Fruit fly (Drosophila melanogaster) whole organism, pupa: Measurements from ENCODE around the gene CG7332.

ENCODE experiments used
- CG10348 ChIP-seq: fragments of 200-800 bp; sonication (Bioruptor generic); IDR thresholded peaks from 2 replicates; pipeline ENCODE4 v1.3.6; 2022; ENCODE audit warnings: missing biosample characterization, missing genetic modification characterization
- CG12605 ChIP-seq: fragments of 200-800 bp; sonication (Bioruptor generic); IDR thresholded peaks from 2 replicates; pipeline ENCODE4 v1.3.6; 2022; ENCODE audit warnings: missing biosample characterization, missing genetic modification characterization
- CG13204 ChIP-seq: fragments of 200-800 bp; sonication (Bioruptor generic); optimal IDR thresholded peaks from 2 replicates; lab custom pipeline; 2018; ENCODE audit warnings: missing biosample characterization, mild to moderate bottlenecking, missing genetic modification characterization, moderate library complexity
- CG14655 ChIP-seq: fragments of 200-800 bp; sonication (Bioruptor generic); optimal IDR thresholded peaks from 3 replicates; lab custom pipeline; 2017; ENCODE audit warnings: mild to moderate bottlenecking, missing biosample characterization, missing genetic modification reagents, missing genetic modification characterization
- CG15710 ChIP-seq: fragments of 200-800 bp; sonication (Bioruptor generic); optimal IDR thresholded peaks from 2 replicates; lab custom pipeline; 2018; ENCODE audit warnings: missing biosample characterization, mild to moderate bottlenecking, missing genetic modification characterization, moderate library complexity
- CG17806 ChIP-seq: fragments of 200-800 bp; sonication (Bioruptor generic); optimal IDR thresholded peaks from 2 replicates; lab custom pipeline; 2018; ENCODE audit warnings: missing biosample characterization, mild to moderate bottlenecking, missing genetic modification characterization, moderate library complexity
- CG32121 ChIP-seq: fragments of 200-800 bp; sonication (Bioruptor generic); IDR thresholded peaks from 2 replicates; pipeline ENCODE4 v1.3.6; 2022; ENCODE audit warnings: missing biosample characterization, missing genetic modification characterization
- CG34367 ChIP-seq: fragments of 200-800 bp; sonication (Bioruptor generic); optimal IDR thresholded peaks from 2 replicates; lab custom pipeline; 2018; ENCODE audit warnings: missing biosample characterization, mild to moderate bottlenecking, missing genetic modification characterization
- CG4496 ChIP-seq: fragments of 200-800 bp; sonication (Bioruptor generic); IDR thresholded peaks from 3 replicates; pipeline ENCODE4 v1.3.6; 2022; ENCODE audit warnings: missing biosample characterization, missing genetic modification characterization
- CG8159 ChIP-seq: fragments of 200-800 bp; sonication (Bioruptor generic); optimal IDR thresholded peaks from 3 replicates; lab custom pipeline; 2018; ENCODE audit warnings: missing biosample characterization, mild to moderate bottlenecking, missing genetic modification characterization, moderate library complexity
- CG8301 ChIP-seq: fragments of 200-800 bp; sonication (Bioruptor generic); optimal IDR thresholded peaks from 2 replicates; lab custom pipeline; 2018; ENCODE audit warnings: missing biosample characterization, mild to moderate bottlenecking, missing genetic modification characterization
- CG9948 ChIP-seq: fragments of 200-800 bp; sonication (Bioruptor generic); optimal IDR thresholded peaks from 2 replicates; lab custom pipeline; 2018; ENCODE audit warnings: missing biosample characterization, mild to moderate bottlenecking, missing genetic modification characterization, moderate library complexity
- D1 ChIP-seq: fragments of 200-800 bp; sonication (Bioruptor generic); optimal IDR thresholded peaks from 2 replicates; lab custom pipeline; 2018; ENCODE audit warnings: missing biosample characterization, mild to moderate bottlenecking, missing genetic modification characterization, moderate library complexity
- EcR ChIP-seq: fragments of 200-800 bp; sonication (Bioruptor generic); optimal IDR thresholded peaks from 3 replicates; lab custom pipeline; 2019; ENCODE audit warnings: missing biosample characterization, missing genetic modification characterization, mild to moderate bottlenecking, moderate library complexity, missing genetic modification reagents
- Ets98B ChIP-seq: fragments of 200-800 bp; sonication (Bioruptor generic); IDR thresholded peaks from 2 replicates; pipeline ENCODE4 v1.3.6; 2022; ENCODE audit warnings: missing biosample characterization, missing genetic modification characterization
- Pif1A ChIP-seq: fragments of 200-800 bp; sonication (Bioruptor generic); optimal IDR thresholded peaks from 3 replicates; lab custom pipeline; 2016; ENCODE audit warnings: missing biosample characterization, missing genetic modification characterization
- Pif1B ChIP-seq: fragments of 200-800 bp; sonication (Bioruptor generic); optimal IDR thresholded peaks from 3 replicates; lab custom pipeline; 2016; ENCODE audit warnings: missing biosample characterization, missing genetic modification characterization
- Snoo ChIP-seq: fragments of 200-800 bp; sonication (Bioruptor generic); optimal IDR thresholded peaks from 3 replicates; lab custom pipeline; 2017; ENCODE audit warnings: missing biosample characterization, mild to moderate bottlenecking, missing genetic modification characterization, inconsistent platforms
- fd96Ca ChIP-seq: fragments of 200-800 bp; sonication (Bioruptor generic); IDR thresholded peaks from 3 replicates; pipeline ENCODE4 v1.3.6; 2022; ENCODE audit warnings: missing biosample characterization, missing genetic modification characterization
- gl ChIP-seq: fragments of 200-800 bp; sonication (Bioruptor generic); optimal IDR thresholded peaks from 2 replicates; lab custom pipeline; 2018; ENCODE audit warnings: missing biosample characterization, mild to moderate bottlenecking, missing genetic modification characterization
- rn ChIP-seq: fragments of 200-800 bp; sonication (Bioruptor generic); IDR thresholded peaks from 2 replicates; pipeline ENCODE4 v1.3.6; 2022; ENCODE audit warnings: missing biosample characterization, missing genetic modification characterization

The CG7332 gene

dm6 chrX:18883999-18884671 is at the start of gene CG7332:
Gene CG7332, plus strand, starts transcription at chrX:18884513.
- TF ChIP-seq D1 (tag; lab: Kevin White, UChicago) (no peak), CG12605 (GFP tag; lab: Robert Waterston, UW) (no peak), CG13204 (GFP tag; lab: Kevin White, UChicago) (no peak), rn (GFP tag; lab: Robert Waterston, UW) (no peak), Ets98B (GFP tag; lab: Robert Waterston, UW) (no peak), CG10348 (GFP tag; lab: Robert Waterston, UW) (no peak), fd96Ca (GFP tag; lab: Robert Waterston, UW) (no peak), CG15710 (tag; lab: Kevin White, UChicago) (no peak), Pif1B (GFP tag; lab: Kevin White, UChicago) (no peak), gl (tag; lab: Kevin White, UChicago) (no peak), CG32121 (GFP tag; lab: Robert Waterston, UW) (no peak), CG4496 (GFP tag; lab: Robert Waterston, UW) (no peak), CG17806 (tag; lab: Kevin White, UChicago) (no peak), CG14655 (GFP tag; lab: Kevin White, UChicago) (no peak), CG34367 (tag; lab: Kevin White, UChicago) (no peak)

- TF ChIP-seq rn (GFP tag; lab: Robert Waterston, UW) (no peak), CG14655 (GFP tag; lab: Kevin White, UChicago) (no peak), CG13204 (GFP tag; lab: Kevin White, UChicago) (no peak), CG8159 (tag; lab: Kevin White, UChicago) (no peak), fd96Ca (GFP tag; lab: Robert Waterston, UW) (no peak), CG10348 (GFP tag; lab: Robert Waterston, UW) (no peak)
These were observed 49.3 kb upstream of the CG7332 start for dm6 chrX:18835003-18835402.

- TF ChIP-seq rn (GFP tag; lab: Robert Waterston, UW) (no peak), Pif1B (GFP tag; lab: Kevin White, UChicago) (peak; percentile 8), CG13204 (GFP tag; lab: Kevin White, UChicago) (peak; percentile 23), CG14655 (GFP tag; lab: Kevin White, UChicago) (peak; percentile 50), CG8159 (tag; lab: Kevin White, UChicago) (peak; percentile 53), CG15710 (tag; lab: Kevin White, UChicago) (peak; percentile 53), CG10348 (GFP tag; lab: Robert Waterston, UW) (no peak), CG34367 (tag; lab: Kevin White, UChicago) (peak; percentile 47), gl (tag; lab: Kevin White, UChicago) (peak; percentile 37), EcR (GFP tag; lab: Kevin White, UChicago) (no peak), Pif1A (GFP tag; lab: Kevin White, UChicago) (no peak), CG32121 (GFP tag; lab: Robert Waterston, UW) (no peak), Snoo (tag; lab: Kevin White, UChicago) (no peak), CG12605 (GFP tag; lab: Robert Waterston, UW) (no peak; the same call in 1 of the 2 replicates), CG4496 (GFP tag; lab: Robert Waterston, UW) (peak; percentile 68; the same call in 2 of the 3 replicates), fd96Ca (GFP tag; lab: Robert Waterston, UW) (no peak), D1 (tag; lab: Kevin White, UChicago) (no peak), Ets98B (GFP tag; lab: Robert Waterston, UW) (no peak), CG8301 (tag; lab: Kevin White, UChicago) (peak; percentile 36), CG17806 (tag; lab: Kevin White, UChicago) (peak; percentile 37), CG9948 (peak; percentile 36)
These were observed 48.8 kb upstream of the CG7332 start for dm6 chrX:18835500-18835899.

- no peak for TF ChIP-seq CG17806 (tag; lab: Kevin White, UChicago)
- TF ChIP-seq Snoo (tag; lab: Kevin White, UChicago): no peak
- peak; percentile 48 for TF ChIP-seq CG15710 (tag; lab: Kevin White, UChicago)
- TF ChIP-seq CG12605 (GFP tag; lab: Robert Waterston, UW): peak; percentile 36; the same call in 1 of the 2 replicates
- peak; percentile 10 for TF ChIP-seq CG8301 (tag; lab: Kevin White, UChicago)
- TF ChIP-seq CG4496 (GFP tag; lab: Robert Waterston, UW): peak; percentile 36; the same call in 1 of the 3 replicates
- TF ChIP-seq Pif1B (GFP tag; lab: Kevin White, UChicago): no peak
- TF ChIP-seq gl (tag; lab: Kevin White, UChicago): peak; percentile 61
- peak; percentile 33 for TF ChIP-seq CG34367 (tag; lab: Kevin White, UChicago)
- peak; percentile 32 for TF ChIP-seq CG14655 (GFP tag; lab: Kevin White, UChicago)
- TF ChIP-seq CG9948: peak; percentile 28
- no peak for TF ChIP-seq rn (GFP tag; lab: Robert Waterston, UW)
- TF ChIP-seq Pif1A (GFP tag; lab: Kevin White, UChicago): peak; percentile 24
- TF ChIP-seq D1 (tag; lab: Kevin White, UChicago): no peak
- TF ChIP-seq EcR (GFP tag; lab: Kevin White, UChicago): peak; percentile 47
- no peak for TF ChIP-seq fd96Ca (GFP tag; lab: Robert Waterston, UW)
- no peak for TF ChIP-seq CG13204 (GFP tag; lab: Kevin White, UChicago)
- no peak for TF ChIP-seq CG32121 (GFP tag; lab: Robert Waterston, UW)
- TF ChIP-seq Ets98B (GFP tag; lab: Robert Waterston, UW): peak; percentile 29; the same call in 1 of the 2 replicates
- no peak for TF ChIP-seq CG10348 (GFP tag; lab: Robert Waterston, UW)
- TF ChIP-seq CG8159 (tag; lab: Kevin White, UChicago): peak; percentile 28
These were observed 48.0 kb upstream of the CG7332 start for dm6 chrX:18836315-18836714.

dm6 chrX:18837046-18837445 is 47.3 kb upstream of the CG7332 start:
- no peak for TF ChIP-seq CG8301 (tag; lab: Kevin White, UChicago)
- no peak for TF ChIP-seq CG10348 (GFP tag; lab: Robert Waterston, UW)
- TF ChIP-seq rn (GFP tag; lab: Robert Waterston, UW): no peak
- no peak for TF ChIP-seq D1 (tag; lab: Kevin White, UChicago)
- no peak for TF ChIP-seq CG34367 (tag; lab: Kevin White, UChicago)
- TF ChIP-seq CG17806 (tag; lab: Kevin White, UChicago): no peak
- no peak for TF ChIP-seq Snoo (tag; lab: Kevin White, UChicago)
- TF ChIP-seq CG14655 (GFP tag; lab: Kevin White, UChicago): no peak
- no peak for TF ChIP-seq Pif1B (GFP tag; lab: Kevin White, UChicago)
- TF ChIP-seq CG8159 (tag; lab: Kevin White, UChicago): no peak
- TF ChIP-seq Ets98B (GFP tag; lab: Robert Waterston, UW): no peak
- TF ChIP-seq CG32121 (GFP tag; lab: Robert Waterston, UW): peak; percentile 22; the same call in 1 of the 2 replicates
- no peak; the same call in 1 of the 2 replicates for TF ChIP-seq CG12605 (GFP tag; lab: Robert Waterston, UW)
- no peak for TF ChIP-seq CG13204 (GFP tag; lab: Kevin White, UChicago)
- peak; percentile 4 for TF ChIP-seq CG9948
- peak; percentile 42 for TF ChIP-seq CG15710 (tag; lab: Kevin White, UChicago)
- peak; percentile 54; the same call in 2 of the 3 replicates for TF ChIP-seq CG4496 (GFP tag; lab: Robert Waterston, UW)
- no peak for TF ChIP-seq gl (tag; lab: Kevin White, UChicago)
- TF ChIP-seq Pif1A (GFP tag; lab: Kevin White, UChicago): no peak
- TF ChIP-seq EcR (GFP tag; lab: Kevin White, UChicago): no peak
- TF ChIP-seq fd96Ca (GFP tag; lab: Robert Waterston, UW): peak; percentile 52; the same call in 2 of the 3 replicates
